Fruit fly (Drosophila melanogaster): ENCODE results near the gene CG34174.

The CG34174 gene

dm6 chr2L:2217067-2217684 is 3.1 kb downstream of the CG34174 start, which contains the start of the genes CG15386, CG42371 and mio (continued):
- TF ChIP-seq Dip3 (GFP tag; optimal IDR thresholded peaks at IDR 0.05), result no peak
- no peak for TF ChIP-seq kni (GFP tag; optimal IDR thresholded peaks at IDR 0.05)
- TF ChIP-seq CG9609 (GFP tag; optimal IDR thresholded peaks at IDR 0.05), result no peak
- no peak for TF ChIP-seq toy (GFP tag; IDR thresholded peaks at IDR 0.05)
- TF ChIP-seq CG4282 (GFP tag; optimal IDR thresholded peaks at IDR 0.05), result no peak
- no peak for TF ChIP-seq br (optimal IDR thresholded peaks at IDR 0.05)
- TF ChIP-seq eve (GFP tag; optimal IDR thresholded peaks at IDR 0.05), result no peak
- TF ChIP-seq Deaf1 (tag; optimal IDR thresholded peaks at IDR 0.05), result no peak
- peak; percentile 71 for TF ChIP-seq pzg (GFP tag; optimal IDR thresholded peaks at IDR 0.05)
- peak; percentile 20 for TF ChIP-seq CG15479 (GFP tag; optimal IDR thresholded peaks at IDR 0.05)
- no peak for TF ChIP-seq crc (GFP tag; optimal IDR thresholded peaks at IDR 0.05)
- no peak for TF ChIP-seq Eip74EF (GFP tag; optimal IDR thresholded peaks at IDR 0.05)
- no peak for TF ChIP-seq vfl (GFP tag; optimal IDR thresholded peaks at IDR 0.05)
- no peak for TF ChIP-seq Lim3 (GFP tag; IDR thresholded peaks at IDR 0.05)
- TF ChIP-seq Opbp (GFP tag; IDR thresholded peaks at IDR 0.05; ENCODE audit: partially characterized antibody), result peak; percentile 52; the same call in 1 of the 3 replicates
- TF ChIP-seq CG4707 (GFP tag; optimal IDR thresholded peaks at IDR 0.05), result no peak
- TF ChIP-seq Elba2 (GFP tag; optimal IDR thresholded peaks at IDR 0.05), result no peak
- TF ChIP-seq sens (GFP tag), result peak; percentile 58
- TF ChIP-seq nom (GFP tag; optimal IDR thresholded peaks at IDR 0.05), result peak; percentile 56
- no peak for TF ChIP-seq Aef1 (GFP tag; IDR thresholded peaks at IDR 0.05)
- TF ChIP-seq CG4820 (GFP tag; optimal IDR thresholded peaks at IDR 0.05), result no peak
- no peak for TF ChIP-seq Hsf (GFP tag; optimal IDR thresholded peaks at IDR 0.05)
- no peak for TF ChIP-seq CG8944 (GFP tag; optimal IDR thresholded peaks at IDR 0.05)
- TF ChIP-seq HLH54F (GFP tag; optimal IDR thresholded peaks at IDR 0.05), result no peak
- no peak for TF ChIP-seq Atf-2 (GFP tag; optimal IDR thresholded peaks at IDR 0.05)
- no peak for TF ChIP-seq CG32767 (GFP tag; IDR thresholded peaks at IDR 0.05)
- no peak for TF ChIP-seq CG11696 (GFP tag; IDR thresholded peaks at IDR 0.05)
- no peak for TF ChIP-seq Lhr (GFP tag; optimal IDR thresholded peaks at IDR 0.05)
- no peak for TF ChIP-seq jigr1 (GFP tag; IDR thresholded peaks at IDR 0.05)
- TF ChIP-seq CG17359 (tag; optimal IDR thresholded peaks at IDR 0.05), result no peak
- peak; percentile 16 for TF ChIP-seq zfh2 (GFP tag; optimal IDR thresholded peaks at IDR 0.05)
- no peak for TF ChIP-seq CG11504 (tag; optimal IDR thresholded peaks at IDR 0.05)
- TF ChIP-seq sna (GFP tag; IDR thresholded peaks at IDR 0.05; ENCODE audit: partially characterized antibody), result no peak
- TF ChIP-seq CG16863 (GFP tag; optimal IDR thresholded peaks at IDR 0.05), result no peak
- peak; percentile 44; the same call in 1 of the 2 replicates for TF ChIP-seq onecut (GFP tag; IDR thresholded peaks at IDR 0.05)
- no peak for TF ChIP-seq Oaz (GFP tag; IDR thresholded peaks at IDR 0.05)
- peak; percentile 59 for TF ChIP-seq Bgb (GFP tag; IDR thresholded peaks at IDR 0.05; ENCODE audit: partially characterized antibody)
- TF ChIP-seq Hand (GFP tag; optimal IDR thresholded peaks at IDR 0.05), result no peak
- TF ChIP-seq run (tag; optimal IDR thresholded peaks at IDR 0.05), result no peak
- TF ChIP-seq CG43689 (GFP tag; IDR thresholded peaks at IDR 0.05), result no peak
- TF ChIP-seq CG14860 (GFP tag; IDR thresholded peaks at IDR 0.05; ENCODE audit: partially characterized antibody), result no peak
- no peak for TF ChIP-seq org-1 (GFP tag; optimal IDR thresholded peaks at IDR 0.05)
- TF ChIP-seq pho (GFP tag; optimal IDR thresholded peaks at IDR 0.05), result no peak
- no peak for TF ChIP-seq CG6813 (GFP tag; optimal IDR thresholded peaks at IDR 0.05)
- peak; percentile 52 for TF ChIP-seq BEAF-32 (GFP tag; optimal IDR thresholded peaks at IDR 0.05)
- TF ChIP-seq zf30C (GFP tag; optimal IDR thresholded peaks at IDR 0.05), result no peak
- TF ChIP-seq CG11456 (GFP tag; IDR thresholded peaks at IDR 0.05), result no peak
- TF ChIP-seq CG18011 (GFP tag; optimal IDR thresholded peaks at IDR 0.05), result no peak
- TF ChIP-seq ttk (GFP tag; IDR thresholded peaks at IDR 0.05), result no peak
- TF ChIP-seq row (GFP tag; IDR thresholded peaks at IDR 0.05), result peak; percentile 14; the same call in 1 of the 3 replicates

All from whole organism, embryonic.